Fruit fly (Drosophila melanogaster) whole organism, embryonic: Measurements from ENCODE around the gene Ssadh.

Experiments
- B-H1 ChIP-seq: fragments of 200-800 bp; sonication (Bioruptor generic); IDR thresholded peaks from 3 replicates; pipeline ENCODE4 v1.3.6; 2022; ENCODE audit warnings: missing biosample characterization, missing genetic modification characterization
- CG11695 ChIP-seq: fragments of 200-800 bp; sonication (Bioruptor generic); IDR thresholded peaks from 3 replicates; pipeline ENCODE4 v1.3.6; 2022; ENCODE audit warnings: missing biosample characterization, missing genetic modification characterization
- CG12071 ChIP-seq: fragments of 200-800 bp; sonication (Bioruptor generic); optimal IDR thresholded peaks from 3 replicates; lab custom pipeline; 2018; ENCODE audit warnings: missing biosample characterization, mild to moderate bottlenecking, missing genetic modification characterization
- CG12659 ChIP-seq: fragments of 200-800 bp; sonication (Bioruptor generic); optimal IDR thresholded peaks from 3 replicates; lab custom pipeline; 2017; ENCODE audit warnings: mild to moderate bottlenecking, missing biosample characterization, missing genetic modification reagents, missing genetic modification characterization
- CG13296 ChIP-seq: fragments of 200-800 bp; sonication (Bioruptor generic); optimal IDR thresholded peaks from 3 replicates; lab custom pipeline; 2018; ENCODE audit warnings: missing biosample characterization, mild to moderate bottlenecking, missing genetic modification characterization
- CG14050 ChIP-seq: fragments of 200-800 bp; sonication (Bioruptor generic); IDR thresholded peaks from 3 replicates; pipeline ENCODE4 v1.3.6; 2022; ENCODE audit warnings: missing biosample characterization, missing genetic modification characterization
- CG14667 ChIP-seq: fragments of 200-800 bp; sonication (Bioruptor generic); IDR thresholded peaks from 2 replicates; pipeline ENCODE4 v1.3.6; 2022; ENCODE audit warnings: missing biosample characterization, missing genetic modification characterization
- CG17385 ChIP-seq: fragments of 200-800 bp; sonication (Bioruptor generic); optimal IDR thresholded peaks from 3 replicates; lab custom pipeline; 2018; ENCODE audit warnings: missing biosample characterization, mild to moderate bottlenecking, missing genetic modification characterization
- CG18011 ChIP-seq: fragments of 200-800 bp; sonication (Bioruptor generic); optimal IDR thresholded peaks from 2 replicates; lab custom pipeline; 2017; ENCODE audit warnings: missing biosample characterization, missing genetic modification characterization, mild to moderate bottlenecking, moderate library complexity, missing genotype
- CG2120 ChIP-seq: fragments of 200-800 bp; sonication (Bioruptor generic); optimal IDR thresholded peaks from 3 replicates; lab custom pipeline; 2016; ENCODE audit warnings: missing biosample characterization, missing genetic modification characterization
- CG2202 ChIP-seq: fragments of 200-800 bp; sonication (Bioruptor generic); optimal IDR thresholded peaks from 2 replicates; lab custom pipeline; 2018; ENCODE audit warnings: missing biosample characterization, mild to moderate bottlenecking, missing genetic modification characterization
- CG2875 ChIP-seq: fragments of 200-800 bp; sonication (Bioruptor generic); optimal IDR thresholded peaks from 2 replicates; lab custom pipeline; 2017; ENCODE audit warnings: missing biosample characterization, mild to moderate bottlenecking, missing genetic modification characterization, missing genetic modification reagents
- CG30403 ChIP-seq: fragments of 200-800 bp; sonication (Bioruptor generic); optimal IDR thresholded peaks from 3 replicates; lab custom pipeline; 2016; ENCODE audit warnings: missing biosample characterization, missing genetic modification characterization
- CG30431 ChIP-seq: fragments of 200-800 bp; sonication (Bioruptor generic); optimal IDR thresholded peaks from 2 replicates; lab custom pipeline; 2017; ENCODE audit warnings: missing biosample characterization, missing genetic modification characterization
- CG42726 ChIP-seq: fragments of 200-800 bp; sonication (Bioruptor generic); IDR thresholded peaks from 2 replicates; pipeline ENCODE4 v1.3.6; 2022; ENCODE audit warnings: missing biosample characterization, missing genetic modification characterization; ENCODE audit not compliant: partially characterized antibody
- CG6791 ChIP-seq: fragments of 200-800 bp; sonication (Bioruptor generic); IDR thresholded peaks from 3 replicates; pipeline ENCODE4 v1.3.6; 2022; ENCODE audit warnings: missing biosample characterization, missing genetic modification characterization; ENCODE audit not compliant: partially characterized antibody
- CG7372 ChIP-seq: fragments of 200-800 bp; sonication (Bioruptor generic); IDR thresholded peaks from 2 replicates; pipeline ENCODE4 v1.3.6; 2022; ENCODE audit warnings: missing biosample characterization, missing genetic modification characterization
- CG7786 ChIP-seq: fragments of 200-800 bp; sonication (Bioruptor generic); optimal IDR thresholded peaks from 2 replicates; lab custom pipeline; 2016; ENCODE audit warnings: missing biosample characterization, missing genetic modification characterization
- CG8359 ChIP-seq: fragments of 200-800 bp; sonication (Bioruptor generic); optimal IDR thresholded peaks from 2 replicates; lab custom pipeline; 2017; ENCODE audit warnings: missing biosample characterization, mild to moderate bottlenecking, missing genetic modification characterization, borderline replicate concordance
- CG8388 ChIP-seq: fragments of 200-800 bp; sonication (Bioruptor generic); optimal IDR thresholded peaks from 2 replicates; lab custom pipeline; 2019; ENCODE audit warnings: missing biosample characterization, mild to moderate bottlenecking, missing genetic modification characterization, moderate library complexity
- CG8944 ChIP-seq: fragments of 200-800 bp; sonication (Bioruptor generic); optimal IDR thresholded peaks from 3 replicates; lab custom pipeline; 2016; ENCODE audit warnings: missing biosample characterization, missing genetic modification characterization
- CG9932 ChIP-seq: fragments of 200-800 bp; sonication (Bioruptor generic); IDR thresholded peaks from 2 replicates; pipeline ENCODE4 v1.3.6; 2022; ENCODE audit warnings: missing biosample characterization, missing genetic modification characterization
- Chrac-16 ChIP-seq: fragments of 200-800 bp; sonication (Bioruptor generic); optimal IDR thresholded peaks from 3 replicates; lab custom pipeline; 2016; ENCODE audit warnings: missing biosample characterization, missing genetic modification characterization
- Dll ChIP-seq: fragments of 200-800 bp; sonication (Bioruptor generic); IDR thresholded peaks from 4 replicates; pipeline ENCODE4 v1.3.6; 2022; ENCODE audit warnings: missing biosample characterization, missing genetic modification characterization; ENCODE audit not compliant: partially characterized antibody
- Doc2 ChIP-seq: fragments of 200-800 bp; sonication (Bioruptor generic); IDR thresholded peaks from 2 replicates; pipeline ENCODE4 v1.3.6; 2022; ENCODE audit warnings: missing biosample characterization, missing genetic modification characterization
- Fer2 ChIP-seq: fragments of 200-800 bp; sonication (Bioruptor generic); optimal IDR thresholded peaks from 2 replicates; lab custom pipeline; 2018; ENCODE audit warnings: missing biosample characterization, mild to moderate bottlenecking, missing genetic modification characterization, moderate library complexity
- Gug ChIP-seq: fragments of 200-800 bp; sonication (Bioruptor generic); IDR thresholded peaks from 4 replicates; pipeline ENCODE4 v1.3.6; 2022; ENCODE audit warnings: missing biosample characterization, missing genetic modification characterization
- H2.0 ChIP-seq: fragments of 200-800 bp; sonication (Bioruptor generic); IDR thresholded peaks from 2 replicates; pipeline ENCODE4 v1.3.6; 2022; ENCODE audit warnings: missing biosample characterization, missing genetic modification characterization
- Hr39 ChIP-seq: fragments of >200 bp; optimal IDR thresholded peaks from 2 replicates; lab custom pipeline; 2017
- Med ChIP-seq: fragments of 200-800 bp; sonication (Bioruptor generic); peaks from one replicate; lab custom pipeline; 2016; ENCODE audit warnings: missing biosample characterization, missing genetic modification characterization, mild to moderate bottlenecking, inconsistent platforms, moderate library complexity
- NK7.1 ChIP-seq: fragments of 200-800 bp; sonication (Bioruptor generic); optimal IDR thresholded peaks from 3 replicates; lab custom pipeline; 2016; ENCODE audit warnings: missing biosample characterization, missing genetic modification characterization
- NfI ChIP-seq: fragments of 200-800 bp; sonication (Bioruptor generic); optimal IDR thresholded peaks from 3 replicates; lab custom pipeline; 2018; ENCODE audit warnings: missing biosample characterization, mild to moderate bottlenecking, missing genetic modification characterization, moderate library complexity
- Spps ChIP-seq: fragments of 200-800 bp; sonication (Bioruptor generic); optimal IDR thresholded peaks from 2 replicates; lab custom pipeline; 2018; ENCODE audit warnings: missing biosample characterization, mild to moderate bottlenecking, missing genetic modification characterization
- Xbp1 ChIP-seq: fragments of 200-800 bp; sonication (Bioruptor generic); optimal IDR thresholded peaks from 3 replicates; lab custom pipeline; 2016; ENCODE audit warnings: missing biosample characterization, mild to moderate bottlenecking, missing genetic modification characterization
- cad ChIP-seq: fragments of >200 bp; optimal IDR thresholded peaks from 2 replicates; lab custom pipeline; 2017; ENCODE audit warnings: missing biosample characterization, missing genetic modification characterization
- crp ChIP-seq, 2 experiments: fragments of 200-800 bp; sonication (Bioruptor generic); optimal IDR thresholded peaks; 2 replicates in 1 of 2; 3 replicates in 1 of 2; lab custom pipeline; 2017; ENCODE audit warnings: missing biosample characterization in 2 of 2, missing genetic modification characterization in 2 of 2, mild to moderate bottlenecking in 1 of 2, moderate library complexity in 1 of 2
- cwo ChIP-seq: fragments of 200-800 bp; sonication (Bioruptor generic); optimal IDR thresholded peaks from 3 replicates; lab custom pipeline; 2017; ENCODE audit warnings: missing biosample characterization, missing genetic modification characterization, mild to moderate bottlenecking, moderate library complexity, missing genetic modification reagents
- da ChIP-seq: fragments of 200-800 bp; sonication (Bioruptor generic); optimal IDR thresholded peaks from 2 replicates; lab custom pipeline; 2016; ENCODE audit warnings: missing biosample characterization, missing genetic modification characterization
- danr ChIP-seq: fragments of 200-800 bp; sonication (Bioruptor generic); IDR thresholded peaks from 2 replicates; pipeline ENCODE4 v1.3.6; 2022; ENCODE audit warnings: missing biosample characterization, missing genetic modification characterization
- ems ChIP-seq: fragments of 200-800 bp; sonication (Bioruptor generic); optimal IDR thresholded peaks from 3 replicates; lab custom pipeline; 2016; ENCODE audit warnings: missing biosample characterization, missing genetic modification characterization
- gfzf ChIP-seq: fragments of 200-800 bp; sonication (Bioruptor generic); optimal IDR thresholded peaks from 2 replicates; lab custom pipeline; 2016; ENCODE audit warnings: missing biosample characterization, mild to moderate bottlenecking, missing genetic modification characterization, moderate library complexity
- mirr ChIP-seq: fragments of 200-800 bp; sonication (Bioruptor generic); optimal IDR thresholded peaks from 3 replicates; lab custom pipeline; 2018; ENCODE audit warnings: missing biosample characterization, mild to moderate bottlenecking, missing genetic modification characterization
- nom ChIP-seq: fragments of 200-800 bp; sonication (Bioruptor generic); optimal IDR thresholded peaks from 2 replicates; lab custom pipeline; 2017; ENCODE audit warnings: missing biosample characterization, missing genetic modification characterization, mild to moderate bottlenecking, moderate library complexity, missing genetic modification reagents
- pan ChIP-seq, 4 experiments: fragments of >200 bp in 3 of 4; fragments of 200-800 bp in 1 of 4; sonication (Bioruptor generic) in 1 of 4; optimal IDR thresholded peaks in 3 of 4; IDR thresholded peaks in 1 of 4; 2 replicates each; pipeline versions ENCODE4 v1.3.6 to Lab custom; 2017 to 2022; ENCODE audit warnings: missing biosample characterization in 2 of 4, missing genetic modification characterization in 2 of 4, mixed read lengths in 1 of 4
- pita ChIP-seq: fragments of 200-800 bp; sonication (Bioruptor generic); optimal IDR thresholded peaks from 2 replicates; lab custom pipeline; 2017; ENCODE audit warnings: missing biosample characterization, mild to moderate bottlenecking, missing genetic modification characterization
- prd ChIP-seq, 3 experiments: fragments of >200 bp in 2 of 3; fragments of 200-800 bp in 1 of 3; sonication (Bioruptor generic) in 1 of 3; optimal IDR thresholded peaks in 2 of 3; IDR thresholded peaks in 1 of 3; 2 replicates in 2 of 3; 3 replicates in 1 of 3; pipeline versions ENCODE4 v1.3.6 to Lab custom; 2017 to 2022; ENCODE audit warnings: missing biosample characterization in 1 of 3, missing genetic modification characterization in 1 of 3
- tgo ChIP-seq: fragments of 200-800 bp; sonication (Bioruptor generic); IDR thresholded peaks from 3 replicates; pipeline ENCODE4 v1.3.6; 2022; ENCODE audit warnings: missing biosample characterization, missing genetic modification characterization
- tx ChIP-seq: fragments of 200-800 bp; sonication (Bioruptor generic); optimal IDR thresholded peaks from 2 replicates; lab custom pipeline; 2016; ENCODE audit warnings: missing biosample characterization, missing genetic modification characterization

Gene Ssadh

DNA sequence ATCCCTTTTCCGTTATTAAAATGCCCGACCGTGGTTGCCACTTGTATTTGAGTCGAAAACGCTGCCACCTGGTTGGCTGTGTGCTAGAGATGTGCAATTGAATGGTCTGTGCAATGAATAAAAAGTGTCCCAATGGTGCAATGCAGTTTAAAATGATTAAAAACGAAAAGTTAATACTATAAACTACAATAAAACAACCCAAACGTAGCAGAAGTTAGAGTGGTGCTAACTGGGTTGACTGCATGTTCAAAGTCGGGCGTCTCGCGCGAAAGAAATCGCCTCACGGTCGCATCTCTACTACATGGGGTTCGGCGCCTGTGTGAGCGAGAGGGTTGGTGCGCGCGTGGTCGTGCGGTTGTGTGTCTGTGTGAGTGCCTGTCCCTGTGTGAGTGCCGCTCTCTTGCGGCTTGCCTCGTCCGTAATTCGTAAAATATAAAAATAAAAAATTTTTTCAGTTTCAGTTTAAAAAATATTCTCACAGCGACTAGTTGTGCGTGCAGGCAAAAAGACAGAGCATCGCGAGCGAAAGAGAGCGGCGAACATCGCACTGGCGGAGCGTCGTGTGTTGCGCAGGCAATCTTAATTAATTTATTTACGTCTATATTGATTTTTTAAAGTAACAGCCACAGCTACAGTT lies 20.3 kb upstream of the Ssadh start (continued):
- peak; percentile 51; the same call in 1 of the 2 replicates for TF ChIP-seq CG42726 (GFP tag; lab: Robert Waterston, UW)
- peak; percentile 97 for TF ChIP-seq CG2120
- TF ChIP-seq Med = peak; percentile 99
- TF ChIP-seq mirr (GFP tag; lab: Kevin White, UChicago) = peak; percentile 92
- TF ChIP-seq tx (GFP tag; lab: Kevin White, UChicago) = peak; percentile 96
- TF ChIP-seq NfI = peak; percentile 93
- peak; percentile 95 for TF ChIP-seq CG12659 (GFP tag; lab: Kevin White, UChicago)
- peak; percentile 89 for TF ChIP-seq CG13296 (GFP tag; lab: Kevin White, UChicago)
- peak; percentile 93 for TF ChIP-seq NK7.1
- TF ChIP-seq crp (GFP tag; optimal IDR thresholded peaks at IDR 0.05; lab: Kevin White, UChicago) = peak in 1 of 2 experiments; percentile 62
- TF ChIP-seq da (GFP tag; lab: Kevin White, UChicago) = peak; percentile 91
- TF ChIP-seq CG7372 (GFP tag; lab: Robert Waterston, UW) = peak; percentile 91
- TF ChIP-seq CG2202 = peak; percentile 78
- no peak for TF ChIP-seq pita (GFP tag; lab: Kevin White, UChicago)
- TF ChIP-seq Dll (GFP tag; lab: Robert Waterston, UW) = peak; percentile 97
- peak; percentile 86 for TF ChIP-seq CG11695 (GFP tag; lab: Robert Waterston, UW)
- TF ChIP-seq H2.0 (GFP tag; lab: Robert Waterston, UW) = peak; percentile 91
- peak; percentile 80 for TF ChIP-seq CG14050 (GFP tag; lab: Robert Waterston, UW)
- peak; percentile 97 for TF ChIP-seq CG30403 (GFP tag; lab: Kevin White, UChicago)
- peak; percentile 91 for TF ChIP-seq CG14667 (GFP tag; lab: Robert Waterston, UW)
- TF ChIP-seq ems (GFP tag; lab: Kevin White, UChicago) = peak; percentile 93
- TF ChIP-seq pan (optimal IDR thresholded peaks at IDR 0.05; lab: Kevin White, UChicago) = no peak
- TF ChIP-seq pan (GFP tag; optimal IDR thresholded peaks at IDR 0.05 in 1 of 2, IDR thresholded peaks at IDR 0.05 in 1 of 2) = peak in 1 of 2 experiments; percentile 88
- peak; percentile 65 for TF ChIP-seq Spps (tag; lab: Kevin White, UChicago)
- TF ChIP-seq CG7786 = peak; percentile 97
- peak; percentile 86 for TF ChIP-seq CG18011 (GFP tag; lab: Kevin White, UChicago)
- peak; percentile 96 for TF ChIP-seq Xbp1 (GFP tag; lab: Kevin White, UChicago)
- peak; percentile 31 for TF ChIP-seq CG8359 (GFP tag; lab: Kevin White, UChicago)
- peak; percentile 78 for TF ChIP-seq cwo (GFP tag; lab: Kevin White, UChicago)
- TF ChIP-seq gfzf = peak; percentile 48
- TF ChIP-seq Chrac-16 (GFP tag; lab: Kevin White, UChicago) = peak; percentile 96
- no peak for TF ChIP-seq Hr39
- TF ChIP-seq Gug (GFP tag; lab: Robert Waterston, UW) = peak; percentile 96
- peak; percentile 96 for TF ChIP-seq CG8944 (GFP tag; lab: Kevin White, UChicago)
- TF ChIP-seq prd (optimal IDR thresholded peaks at IDR 0.05; lab: Kevin White, UChicago) = no peak
- peak; percentile 96 for TF ChIP-seq prd (GFP tag; IDR thresholded peaks at IDR 0.05; lab: Robert Waterston, UW)
- peak; percentile 74 for TF ChIP-seq CG12071 (GFP tag; lab: Kevin White, UChicago)
- peak; percentile 72; the same call in 2 of the 3 replicates for TF ChIP-seq B-H1 (GFP tag; lab: Robert Waterston, UW)
- TF ChIP-seq CG6791 (GFP tag; lab: Robert Waterston, UW) = peak; percentile 68; the same call in 1 of the 3 replicates
- peak; percentile 27 for TF ChIP-seq nom (GFP tag; lab: Kevin White, UChicago)
- TF ChIP-seq cad = no peak
- peak; percentile 85 for TF ChIP-seq CG17385
- peak; percentile 89 for TF ChIP-seq tgo (GFP tag; lab: Robert Waterston, UW)
- TF ChIP-seq danr (GFP tag; lab: Robert Waterston, UW) = peak; percentile 87
- TF ChIP-seq CG9932 (GFP tag; lab: Robert Waterston, UW) = peak; percentile 98
- peak; percentile 69; the same call in 1 of the 2 replicates for TF ChIP-seq Doc2 (GFP tag; lab: Robert Waterston, UW)
- peak; percentile 89 for TF ChIP-seq CG30431 (GFP tag; lab: Kevin White, UChicago)
- TF ChIP-seq CG8388 (GFP tag; lab: Kevin White, UChicago) = peak; percentile 83
- peak; percentile 88 for TF ChIP-seq Fer2 (tag; lab: Kevin White, UChicago)
- peak; percentile 79 for TF ChIP-seq CG2875 (GFP tag; lab: Kevin White, UChicago)
